Fruit fly (Drosophila melanogaster): ENCODE measurements around the gene CG6983.
A peak's percentile ranks its signal among the peaks of the same experiment; 100 is the strongest.

The CG6983 gene

DNA sequence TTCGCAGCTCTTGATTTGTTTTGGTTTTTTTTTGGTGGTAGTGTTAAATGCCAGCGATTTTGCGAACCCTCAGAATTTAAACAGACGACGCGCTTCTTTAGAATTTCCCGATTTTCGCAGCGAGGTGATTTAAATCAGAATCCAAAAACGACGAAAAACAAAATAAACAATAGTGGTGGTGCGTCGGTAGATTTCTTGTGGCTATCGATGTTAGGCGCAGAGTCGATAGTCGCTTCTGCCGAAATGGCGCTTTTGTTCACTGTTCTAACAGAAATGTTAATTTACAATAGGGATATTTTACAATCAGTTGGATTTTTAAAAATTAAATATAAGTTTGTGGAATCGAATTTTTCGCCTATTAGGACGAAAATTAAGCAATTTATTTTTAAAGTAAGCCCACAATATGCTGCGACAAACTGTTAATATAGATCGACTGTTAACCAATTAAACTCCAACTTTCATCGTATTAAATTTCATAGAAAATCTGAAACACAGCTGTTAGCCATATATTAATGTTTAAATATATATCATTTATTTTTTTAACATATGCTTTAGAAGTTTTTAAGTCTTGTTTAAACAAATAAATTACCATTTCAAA is at the start of gene CG6983:
CG6983 (minus strand) TSS at position 176 of the 598 bp plus-strand sequence.
- TF ChIP-seq CG8478 (optimal IDR thresholded peaks at IDR 0.05), result no peak
- no peak for TF ChIP-seq pan (optimal IDR thresholded peaks at IDR 0.05)
- no peak for TF ChIP-seq EcR (GFP tag; optimal IDR thresholded peaks at IDR 0.05)
- TF ChIP-seq psq (optimal IDR thresholded peaks at IDR 0.05), result no peak
- TF ChIP-seq Dll (optimal IDR thresholded peaks at IDR 0.05), result no peak
- TF ChIP-seq usp (GFP tag; optimal IDR thresholded peaks at IDR 0.05), result no peak

DNA sequence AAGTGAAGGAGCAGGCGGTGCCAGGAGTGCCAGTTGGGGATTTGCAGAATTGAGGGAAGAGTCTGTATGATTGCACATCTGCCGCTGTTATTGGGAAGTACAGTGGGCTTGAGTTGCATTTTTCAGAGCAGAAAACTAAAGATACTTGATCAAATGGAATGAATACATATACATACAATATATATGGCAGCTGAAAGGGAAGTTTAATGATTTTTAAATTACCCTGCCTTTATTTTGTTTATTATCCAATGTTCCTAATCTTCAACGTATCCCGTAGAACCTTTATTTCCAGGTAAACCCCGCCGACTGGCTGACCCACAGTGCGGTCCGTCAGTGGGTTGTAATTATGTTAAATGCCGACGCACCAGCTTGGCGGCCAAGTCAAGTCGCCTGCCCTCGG is 31.8 kb upstream of the CG6983 start:
- TF ChIP-seq usp (GFP tag; optimal IDR thresholded peaks at IDR 0.05) (no peak), EcR (GFP tag; optimal IDR thresholded peaks at IDR 0.05) (no peak), CG8478 (optimal IDR thresholded peaks at IDR 0.05) (no peak), pan (optimal IDR thresholded peaks at IDR 0.05) (no peak), Dll (optimal IDR thresholded peaks at IDR 0.05) (no peak), psq (optimal IDR thresholded peaks at IDR 0.05) (no peak)

DNA sequence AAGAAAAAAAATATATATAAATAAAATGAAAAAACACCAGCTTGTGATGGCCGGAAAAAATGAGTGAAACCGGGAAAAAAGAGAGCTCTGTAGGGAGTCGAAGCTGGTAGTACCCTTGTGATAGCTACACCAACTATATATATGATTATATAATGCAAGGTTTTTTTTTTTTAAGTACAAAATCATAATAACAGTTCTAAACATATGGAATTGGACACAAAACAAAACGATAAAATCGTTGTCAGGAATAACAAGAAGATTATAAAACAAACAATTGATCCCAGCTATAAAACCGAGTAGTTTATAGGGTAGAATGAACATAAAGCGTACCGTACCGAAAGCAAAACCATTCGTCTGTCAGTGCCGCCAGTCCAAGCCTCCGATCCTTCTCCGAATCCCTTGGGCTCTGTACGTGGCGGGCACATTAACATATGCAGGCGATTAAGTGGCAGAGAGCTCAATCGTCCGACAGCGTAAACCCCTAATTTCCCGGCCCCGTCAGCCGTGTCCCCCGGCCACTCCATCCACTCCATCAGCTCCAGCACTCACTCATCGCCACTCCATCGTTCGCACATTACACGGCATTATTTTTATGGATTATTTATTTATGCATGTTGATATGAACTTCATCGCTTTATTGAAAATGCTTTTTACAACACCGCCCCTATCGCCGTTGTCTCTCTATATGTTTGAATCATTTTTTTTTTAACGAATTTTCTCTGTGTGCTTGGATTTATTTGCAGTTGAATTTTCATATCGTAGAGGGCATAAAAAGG is 12.2 kb upstream of the CG6983 start:
- no peak for TF ChIP-seq psq (optimal IDR thresholded peaks at IDR 0.05)
- TF ChIP-seq pan (optimal IDR thresholded peaks at IDR 0.05), result peak; percentile 65

DNA sequence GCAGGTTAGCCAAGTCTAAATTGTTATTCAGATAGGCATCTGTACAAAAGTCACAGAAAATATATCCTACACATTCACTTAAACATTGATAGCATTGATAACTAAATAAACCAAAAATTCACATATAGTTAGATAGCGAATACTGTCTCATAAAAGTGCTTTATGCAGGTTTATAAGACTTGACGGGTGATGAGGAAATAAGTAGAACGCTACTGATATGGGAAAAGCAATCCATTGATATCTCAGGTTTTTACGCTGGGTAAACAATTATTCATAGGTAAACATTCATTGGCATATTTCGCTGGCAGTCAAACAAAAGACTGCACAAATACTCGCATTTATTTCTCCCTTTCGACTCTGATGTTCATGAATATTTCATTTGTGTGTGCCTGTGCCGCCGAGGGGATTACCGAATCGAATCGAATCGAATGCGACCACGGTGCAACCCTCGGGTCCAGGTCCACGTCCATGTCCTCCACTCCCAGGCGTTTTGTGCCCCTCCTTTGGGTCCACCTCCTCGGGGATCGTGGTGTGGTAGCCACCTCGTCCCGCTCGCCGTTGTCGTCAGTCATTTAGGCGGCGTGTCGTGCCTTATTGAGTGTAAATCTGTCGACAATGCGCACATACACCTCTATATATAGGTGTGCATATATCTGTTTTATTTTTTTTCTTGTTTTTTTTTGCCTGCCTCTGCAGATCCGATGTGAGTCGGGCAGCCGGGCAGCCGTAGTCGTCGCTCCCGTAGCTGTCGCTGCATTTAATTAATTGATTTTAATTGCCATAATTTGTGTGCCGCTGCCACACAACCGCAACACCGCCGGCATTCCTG is 11.1 kb upstream of the CG6983 start:
- TF ChIP-seq CG8478 (optimal IDR thresholded peaks at IDR 0.05) (no peak), EcR (GFP tag; optimal IDR thresholded peaks at IDR 0.05) (no peak), pan (optimal IDR thresholded peaks at IDR 0.05) (no peak), Dll (optimal IDR thresholded peaks at IDR 0.05) (no peak), usp (GFP tag; optimal IDR thresholded peaks at IDR 0.05) (no peak), psq (optimal IDR thresholded peaks at IDR 0.05) (no peak)

DNA sequence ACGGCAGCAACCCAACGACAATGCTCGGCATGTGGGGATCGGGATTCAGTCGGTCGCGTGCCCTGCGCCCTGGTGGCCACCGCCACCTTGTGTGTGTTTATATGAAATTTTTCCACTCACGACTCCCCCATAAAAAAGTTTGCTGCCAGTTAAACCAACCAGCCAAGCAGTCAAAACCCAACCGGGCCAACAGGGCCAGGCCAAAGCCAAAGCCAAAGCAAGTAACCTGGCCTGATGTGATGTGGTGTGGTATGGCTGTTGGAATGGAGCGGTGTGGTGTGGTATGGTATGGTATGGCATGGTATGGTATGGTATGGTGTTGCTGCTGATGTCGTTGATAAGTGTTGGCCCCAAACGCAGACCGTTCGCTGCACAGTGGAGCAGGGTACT is 10.4 kb upstream of the CG6983 start:
- TF ChIP-seq psq (optimal IDR thresholded peaks at IDR 0.05) (no peak), CG8478 (optimal IDR thresholded peaks at IDR 0.05) (no peak), Dll (optimal IDR thresholded peaks at IDR 0.05) (no peak), usp (GFP tag; optimal IDR thresholded peaks at IDR 0.05) (no peak), EcR (GFP tag; optimal IDR thresholded peaks at IDR 0.05) (no peak), pan (optimal IDR thresholded peaks at IDR 0.05) (no peak)

DNA sequence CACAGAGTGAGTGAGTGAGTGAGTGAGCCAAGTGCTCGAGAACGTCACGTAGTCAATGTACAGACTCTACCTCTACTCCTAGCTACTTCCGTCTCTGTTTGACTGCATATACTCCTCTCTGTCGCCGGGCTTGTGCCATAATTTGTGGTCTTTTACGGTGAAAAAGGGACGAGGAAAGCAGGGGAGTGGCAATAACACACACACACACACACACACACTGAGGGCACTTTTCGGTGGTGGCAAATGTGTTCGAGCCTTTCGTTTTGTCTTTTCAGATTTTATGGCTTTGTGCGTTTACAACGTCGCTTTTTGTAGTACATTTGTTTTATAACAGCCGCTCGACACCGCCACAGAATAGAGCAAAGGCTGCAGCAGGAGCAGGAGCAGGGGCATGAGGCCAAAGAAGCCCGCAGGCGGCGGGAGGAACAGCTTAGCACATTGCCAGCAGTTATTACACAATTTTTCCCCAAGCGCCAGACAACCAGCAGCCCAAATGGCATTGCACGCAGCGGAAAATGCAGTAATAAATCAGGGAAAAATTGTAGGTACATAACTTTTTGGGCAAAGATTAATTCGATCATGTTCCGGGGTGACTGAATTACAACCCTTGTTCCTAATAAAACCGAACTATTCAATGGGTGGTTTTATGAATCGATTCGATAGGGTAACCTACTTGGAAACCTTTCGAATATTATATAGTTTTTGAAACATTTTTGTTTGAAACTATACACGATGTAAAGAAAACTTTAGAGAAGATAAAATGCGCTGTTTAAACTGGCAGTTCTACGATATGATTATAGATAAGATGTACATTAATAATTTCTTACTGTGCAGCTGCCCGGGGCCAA is 9.8 kb upstream of the CG6983 start:
- TF ChIP-seq Dll (optimal IDR thresholded peaks at IDR 0.05), result no peak
- TF ChIP-seq EcR (GFP tag; optimal IDR thresholded peaks at IDR 0.05), result no peak
- TF ChIP-seq CG8478 (optimal IDR thresholded peaks at IDR 0.05), result no peak
- TF ChIP-seq pan (optimal IDR thresholded peaks at IDR 0.05), result no peak
- TF ChIP-seq usp (GFP tag; optimal IDR thresholded peaks at IDR 0.05), result no peak
- no peak for TF ChIP-seq psq (optimal IDR thresholded peaks at IDR 0.05)

DNA sequence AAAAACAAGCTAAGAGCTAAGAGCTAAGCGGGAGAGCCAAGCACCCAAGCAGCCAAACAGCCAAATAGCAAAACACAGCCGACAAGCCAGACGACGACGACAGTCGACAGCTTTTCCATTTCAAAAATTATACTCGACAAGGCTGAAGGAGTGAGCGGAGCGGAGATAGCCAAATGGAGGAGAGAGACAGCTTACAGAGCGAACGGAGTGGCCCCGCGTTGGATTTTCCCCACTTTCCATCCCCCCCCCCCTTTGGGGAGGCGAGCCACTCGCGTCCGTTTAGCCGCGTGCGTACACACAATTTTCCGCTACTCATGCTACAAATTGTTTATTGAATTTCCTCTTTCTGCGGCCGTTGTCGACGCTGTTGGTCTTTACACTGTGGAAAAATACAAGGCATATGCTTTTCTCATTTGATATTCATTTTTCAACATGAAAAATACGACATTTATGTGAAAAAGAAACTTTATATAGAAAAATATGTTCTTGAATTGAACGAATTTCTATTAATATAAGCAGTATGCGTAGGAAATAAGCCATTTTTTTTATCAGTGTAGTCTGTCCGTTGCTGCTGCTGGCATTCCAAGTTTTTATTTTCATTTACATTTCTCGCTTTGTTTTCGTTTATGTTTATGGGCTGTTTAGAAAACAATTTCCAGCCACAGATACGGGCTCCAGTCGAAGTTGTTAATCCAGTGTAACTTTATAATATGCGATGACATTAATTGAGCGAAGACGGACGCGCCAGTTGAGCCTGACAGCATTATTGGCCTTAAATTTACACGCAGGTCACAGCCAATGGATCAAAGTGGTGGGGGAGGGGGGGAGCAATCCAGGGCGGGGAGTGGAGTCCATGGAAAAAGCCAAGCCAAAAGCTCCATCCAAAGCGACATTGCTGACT is 8.9 kb upstream of the CG6983 start:
- TF ChIP-seq usp (GFP tag; optimal IDR thresholded peaks at IDR 0.05), result no peak
- no peak for TF ChIP-seq pan (optimal IDR thresholded peaks at IDR 0.05)
- no peak for TF ChIP-seq Dll (optimal IDR thresholded peaks at IDR 0.05)
- no peak for TF ChIP-seq CG8478 (optimal IDR thresholded peaks at IDR 0.05)
- TF ChIP-seq EcR (GFP tag; optimal IDR thresholded peaks at IDR 0.05), result no peak
- no peak for TF ChIP-seq psq (optimal IDR thresholded peaks at IDR 0.05)

DNA sequence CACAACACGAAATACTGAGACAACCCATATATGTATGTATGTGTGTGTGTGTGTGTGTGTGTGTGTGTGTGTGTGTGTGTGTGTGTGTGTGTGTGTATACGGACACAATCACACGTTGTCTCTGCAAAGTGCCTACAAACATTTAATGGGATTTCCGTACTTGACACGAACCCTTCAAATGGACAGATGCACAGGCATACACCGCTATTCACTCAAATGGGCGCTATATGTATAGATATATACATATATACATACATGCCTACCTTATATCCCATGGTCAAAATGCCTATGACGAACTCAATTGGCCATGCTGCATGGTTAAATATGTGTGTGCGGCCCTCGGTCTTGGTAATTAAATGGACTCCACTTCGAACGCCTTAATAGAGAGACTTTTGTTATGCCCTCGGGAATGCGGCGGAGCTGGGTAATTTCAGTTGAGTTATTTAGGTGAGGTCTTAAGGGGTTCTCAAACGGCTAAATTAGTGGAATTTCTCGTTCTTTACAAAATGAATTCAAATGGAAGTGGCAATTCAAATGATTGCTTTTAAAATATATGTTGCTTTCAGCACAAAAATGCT is 7.4 kb upstream of the CG6983 start:
- TF ChIP-seq Dll (optimal IDR thresholded peaks at IDR 0.05) (no peak), usp (GFP tag; optimal IDR thresholded peaks at IDR 0.05) (no peak), pan (optimal IDR thresholded peaks at IDR 0.05) (no peak), EcR (GFP tag; optimal IDR thresholded peaks at IDR 0.05) (no peak), CG8478 (optimal IDR thresholded peaks at IDR 0.05) (no peak), psq (optimal IDR thresholded peaks at IDR 0.05) (no peak)

DNA sequence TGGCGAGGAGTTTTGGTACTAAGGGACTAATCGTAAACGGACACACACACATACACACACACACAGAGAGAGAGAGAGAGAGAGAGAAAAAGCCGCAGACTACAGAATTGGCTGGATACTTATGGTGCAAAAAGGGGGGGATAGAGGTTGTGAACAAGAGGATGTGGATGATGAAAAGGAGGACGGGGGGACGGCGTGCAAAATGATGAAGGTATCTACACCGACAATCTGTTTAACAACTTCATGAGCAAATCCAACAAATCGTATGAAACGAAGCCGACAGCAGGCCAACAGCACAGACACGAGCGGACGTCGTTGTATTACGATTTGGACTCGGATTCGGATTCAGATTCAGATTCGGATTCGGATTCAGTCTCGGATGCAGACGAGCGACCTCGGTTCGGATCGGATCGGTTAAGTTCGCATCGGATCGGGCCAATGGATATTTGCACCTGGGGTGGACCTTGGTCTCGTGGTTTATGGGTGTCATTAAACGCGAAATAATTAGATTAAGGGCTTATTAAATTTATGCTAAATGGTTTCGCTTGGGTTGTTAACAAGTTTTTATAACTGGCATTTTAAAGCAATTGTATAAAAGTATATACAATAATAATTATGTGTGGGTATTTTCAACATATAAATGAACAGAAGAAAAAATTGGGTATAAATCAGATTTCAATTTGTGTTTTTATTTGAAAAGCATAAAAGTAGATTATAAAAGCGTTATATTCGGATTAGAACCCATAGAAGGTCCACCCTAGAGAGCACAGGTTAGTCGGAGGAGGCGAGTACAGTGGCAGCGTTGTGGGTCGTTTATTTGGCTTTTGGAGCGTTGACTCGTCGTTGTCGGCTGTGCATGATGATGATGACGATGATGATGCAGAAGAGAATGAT is 6.1 kb upstream of the CG6983 start:
- TF ChIP-seq usp (GFP tag; optimal IDR thresholded peaks at IDR 0.05) (no peak), EcR (GFP tag; optimal IDR thresholded peaks at IDR 0.05) (peak in 1 of 2 experiments; percentile 19), psq (optimal IDR thresholded peaks at IDR 0.05) (no peak), CG8478 (optimal IDR thresholded peaks at IDR 0.05) (peak; percentile 9), Dll (optimal IDR thresholded peaks at IDR 0.05) (no peak), pan (optimal IDR thresholded peaks at IDR 0.05) (no peak)
